Worm (Caenorhabditis elegans): ENCODE measurements around the gene C29F7.10.

C29F7.10 gene

ce11 chrX:13466926-13467866, 35.9 kb upstream of the C29F7.10 start, which contains the start of gene col-183:
TSS of gene col-183 (minus strand) at chrX:13467764.
- no peak for TF ChIP-seq efl-3 (GFP tag; optimal IDR thresholded peaks at IDR 0.05)
- TF ChIP-seq ceh-8 (GFP tag; optimal IDR thresholded peaks at IDR 0.05), result peak; percentile 55

ce11 chrX:13463793-13464192, 32.5 kb upstream of the C29F7.10 start, which contains the start of gene F02D10.2:
TSS of gene F02D10.2 (minus strand) at chrX:13463893.
- TF ChIP-seq zip-4 (GFP tag; optimal IDR thresholded peaks at IDR 0.05), result no peak
- TF ChIP-seq nhr-237 (tag; optimal IDR thresholded peaks at IDR 0.05), result no peak

ce11 chrX:13462519-13462918, 31.2 kb upstream of the C29F7.10 start, which contains the start of gene F02D10.3:
TSS of gene F02D10.3 (minus strand) at chrX:13462619.
- TF ChIP-seq efl-1 (optimal IDR thresholded peaks at IDR 0.05), result no peak
- no peak for TF ChIP-seq efl-1 (GFP tag; optimal IDR thresholded peaks at IDR 0.05 in 1 of 2)
- no peak for TF ChIP-seq irx-1 (tag; optimal IDR thresholded peaks at IDR 0.05)
- TF ChIP-seq pqm-1 (tag; optimal IDR thresholded peaks at IDR 0.05), result no peak
- no peak for TF ChIP-seq elt-3 (tag; optimal IDR thresholded peaks at IDR 0.05)
- no peak for TF ChIP-seq pax-3 (tag; optimal IDR thresholded peaks at IDR 0.05)
- no peak for TF ChIP-seq lin-14 (GFP tag; optimal IDR thresholded peaks at IDR 0.05)
- TF ChIP-seq unc-98 (GFP tag; IDR thresholded peaks at IDR 0.05), result no peak
- TF ChIP-seq hlh-4 (tag; optimal IDR thresholded peaks at IDR 0.05), result no peak
- no peak for TF ChIP-seq ceh-90 (tag; optimal IDR thresholded peaks at IDR 0.05)
- no peak for TF ChIP-seq snu-23 (GFP tag; optimal IDR thresholded peaks at IDR 0.05)
- TF ChIP-seq nhr-47 (tag; optimal IDR thresholded peaks at IDR 0.05), result no peak
- TF ChIP-seq C04F5.9 (tag; optimal IDR thresholded peaks at IDR 0.05), result no peak
- TF ChIP-seq egl-27 (tag; optimal IDR thresholded peaks at IDR 0.05), result no peak

- TF ChIP-seq nhr-84 (tag; optimal IDR thresholded peaks at IDR 0.05), result no peak
- TF ChIP-seq fkh-10 (GFP tag; optimal IDR thresholded peaks at IDR 0.05), result no peak
- no peak for TF ChIP-seq sox-4 (tag; optimal IDR thresholded peaks at IDR 0.05)
- TF ChIP-seq skn-1 (tag; optimal IDR thresholded peaks at IDR 0.05), result no peak
- TF ChIP-seq lsy-2 (tag; optimal IDR thresholded peaks at IDR 0.05), result no peak
- no peak for TF ChIP-seq lin-39 (tag; optimal IDR thresholded peaks at IDR 0.05)
- TF ChIP-seq mep-1 (tag; optimal IDR thresholded peaks at IDR 0.05), result no peak
- no peak for TF ChIP-seq F16B12.6 (tag; optimal IDR thresholded peaks at IDR 0.05)
- no peak for TF ChIP-seq pag-3 (tag; optimal IDR thresholded peaks at IDR 0.05; ENCODE audit: borderline replicate concordance, insufficient read depth)
- TF ChIP-seq pax-3 (tag; optimal IDR thresholded peaks at IDR 0.05), result no peak
- TF ChIP-seq irx-1 (tag; optimal IDR thresholded peaks at IDR 0.05), result no peak
- no peak for TF ChIP-seq nhr-47 (tag; optimal IDR thresholded peaks at IDR 0.05)
- TF ChIP-seq nhr-12 (tag; optimal IDR thresholded peaks at IDR 0.05), result no peak
- TF ChIP-seq vab-15 (tag; optimal IDR thresholded peaks at IDR 0.05), result no peak
- no peak for TF ChIP-seq nhr-237 (tag; optimal IDR thresholded peaks at IDR 0.05)
- TF ChIP-seq C04F5.9 (tag; optimal IDR thresholded peaks at IDR 0.05), result no peak
Measured at ce11 chrX:13456442-13456841, 25.2 kb upstream of the C29F7.10 start, which contains the start of gene flr-1. TSS of gene flr-1 (minus strand) at chrX:13456542.

ce11 chrX:13451578-13451977, 20.3 kb upstream of the C29F7.10 start, which contains the start of gene F02D10.6:
TSS of gene F02D10.6 (minus strand) at chrX:13451678.
- TF ChIP-seq efl-1 (optimal IDR thresholded peaks at IDR 0.05) (no peak), efl-1 (GFP tag; optimal IDR thresholded peaks at IDR 0.05 in 1 of 2) (peak in 1 of 2 experiments; percentile 32), aha-1 (tag; optimal IDR thresholded peaks at IDR 0.05) (no peak), ces-1 (GFP tag; optimal IDR thresholded peaks at IDR 0.05) (no peak), nhr-85 (tag) (no peak)

Measured in whole organism, L1 larva.